Worm (Caenorhabditis elegans) whole organism, L2 larva: ENCODE measurements around the gene F15D4.4.

Source experiments
- C34F6.9 ChIP-seq: fragments of 150-350 bp; optimal IDR thresholded peaks from 2 replicates; lab custom pipeline; 2014; ENCODE audit warnings: missing biosample characterization, missing genetic modification characterization
- F13H6.1 ChIP-seq: sonication (generic microtip); optimal IDR thresholded peaks from 2 replicates; lab custom pipeline; 2016; ENCODE audit warnings: missing genetic modification characterization, missing compliant biosample characterization
- Y55F3AM.14 ChIP-seq: fragments of 200-800 bp; sonication (Bioruptor generic); optimal IDR thresholded peaks from 2 replicates; lab custom pipeline; 2018; ENCODE audit warnings: mild to moderate bottlenecking, missing genetic modification characterization, missing compliant biosample characterization
- blmp-1 ChIP-seq: sonication (generic microtip); optimal IDR thresholded peaks from 2 replicates; lab custom pipeline; 2017; ENCODE audit warnings: missing genetic modification characterization, mild to moderate bottlenecking, missing compliant biosample characterization, antibody characterized with exemption, moderate library complexity; ENCODE audit not compliant: insufficient read depth
- ceh-82 ChIP-seq: fragments of 150-350 bp; optimal IDR thresholded peaks from 2 replicates; lab custom pipeline; 2014; ENCODE audit warnings: missing biosample characterization, missing genetic modification characterization
- crh-2 ChIP-seq: sonication (generic microtip); optimal IDR thresholded peaks from 2 replicates; lab custom pipeline; 2017; ENCODE audit warnings: missing biosample characterization, missing genetic modification characterization
- egl-27 ChIP-seq: sonication (generic microtip); optimal IDR thresholded peaks from 3 replicates; lab custom pipeline; 2017; ENCODE audit warnings: missing biosample characterization, missing genetic modification reagents, missing genetic modification characterization
- elt-3 ChIP-seq: sonication (generic microtip); optimal IDR thresholded peaks from 2 replicates; lab custom pipeline; 2017; ENCODE audit warnings: missing biosample characterization, missing genetic modification characterization
- fos-1 ChIP-seq: fragments of 150-350 bp; optimal IDR thresholded peaks from 2 replicates; lab custom pipeline; 2014; ENCODE audit warnings: missing biosample characterization, missing genetic modification characterization
- gmeb-1 ChIP-seq: fragments of 150-350 bp; optimal IDR thresholded peaks from 2 replicates; lab custom pipeline; 2014; ENCODE audit warnings: missing biosample characterization, missing genetic modification characterization
- lin-11 ChIP-seq: fragments of 150-350 bp; sonication (generic microtip); optimal IDR thresholded peaks from 2 replicates; lab custom pipeline; 2014; ENCODE audit warnings: missing biosample characterization, missing genetic modification characterization, inconsistent platforms, mixed read lengths
- lin-13 ChIP-seq: fragments of 150-350 bp; optimal IDR thresholded peaks from 2 replicates; lab custom pipeline; 2014; ENCODE audit warnings: missing biosample characterization, missing genetic modification reagents, missing genetic modification characterization
- mdl-1 ChIP-seq, 2 experiments: fragments of 150-350 bp in 1 of 2; sonication (generic microtip) in 1 of 2; optimal IDR thresholded peaks; 2 replicates each; lab custom pipeline; 2017; ENCODE audit warnings: missing biosample characterization in 2 of 2, missing genetic modification characterization in 2 of 2
- nhr-11 ChIP-seq: fragments of 150-350 bp; optimal IDR thresholded peaks from 2 replicates; lab custom pipeline; 2014; ENCODE audit warnings: missing biosample characterization, missing genetic modification characterization
- nhr-129 ChIP-seq: fragments of 150-350 bp; optimal IDR thresholded peaks from 2 replicates; lab custom pipeline; 2014; ENCODE audit warnings: missing biosample characterization, missing genetic modification characterization
- nhr-21 ChIP-seq: fragments of 150-350 bp; optimal IDR thresholded peaks from 2 replicates; lab custom pipeline; 2014; ENCODE audit warnings: missing biosample characterization, missing genetic modification characterization
- nhr-23 ChIP-seq: fragments of 150-350 bp; optimal IDR thresholded peaks from 2 replicates; lab custom pipeline; 2014; ENCODE audit warnings: missing biosample characterization, missing genetic modification reagents, missing genetic modification characterization
- nhr-237 ChIP-seq: fragments of 150-350 bp; optimal IDR thresholded peaks from 2 replicates; lab custom pipeline; 2014; ENCODE audit warnings: missing biosample characterization, missing genetic modification characterization
- nhr-25 ChIP-seq: fragments of 150-350 bp; sonication (generic microtip); optimal IDR thresholded peaks from 3 replicates; lab custom pipeline; 2014; ENCODE audit warnings: missing biosample characterization, missing genetic modification characterization
- nhr-77 ChIP-seq: fragments of 150-350 bp; optimal IDR thresholded peaks from 2 replicates; lab custom pipeline; 2014; ENCODE audit warnings: missing biosample characterization, missing genetic modification characterization
- peb-1 ChIP-seq: fragments of 150-350 bp; optimal IDR thresholded peaks from 2 replicates; lab custom pipeline; 2014; ENCODE audit warnings: missing biosample characterization, missing genetic modification characterization
- sma-3 ChIP-seq: sonication (generic microtip); optimal IDR thresholded peaks from 2 replicates; lab custom pipeline; 2016; ENCODE audit warnings: missing genetic modification reagents, missing genetic modification characterization, missing compliant biosample characterization
- sma-9 ChIP-seq, 2 experiments: fragments of 150-350 bp in 1 of 2; sonication (generic microtip) in 1 of 2; optimal IDR thresholded peaks; 2 replicates each; lab custom pipeline; 2014 to 2016; ENCODE audit warnings: missing genetic modification characterization in 2 of 2, mild to moderate bottlenecking in 1 of 2, missing biosample characterization in 1 of 2, missing compliant biosample characterization in 1 of 2, missing genetic modification reagents in 1 of 2, moderate library complexity in 1 of 2
- snpc-4 ChIP-seq: fragments of 150-350 bp; optimal IDR thresholded peaks from 2 replicates; lab custom pipeline; 2014; ENCODE audit warnings: missing biosample characterization, missing genetic modification characterization
- unc-62 ChIP-seq: fragments of 150-350 bp; optimal IDR thresholded peaks from 2 replicates; lab custom pipeline; 2014; ENCODE audit warnings: missing biosample characterization, missing genetic modification reagents, missing genetic modification characterization
- ztf-11 ChIP-seq: sonication (generic microtip); optimal IDR thresholded peaks from 2 replicates; lab custom pipeline; 2017; ENCODE audit warnings: missing biosample characterization, missing genetic modification characterization

Gene F15D4.4

DNA sequence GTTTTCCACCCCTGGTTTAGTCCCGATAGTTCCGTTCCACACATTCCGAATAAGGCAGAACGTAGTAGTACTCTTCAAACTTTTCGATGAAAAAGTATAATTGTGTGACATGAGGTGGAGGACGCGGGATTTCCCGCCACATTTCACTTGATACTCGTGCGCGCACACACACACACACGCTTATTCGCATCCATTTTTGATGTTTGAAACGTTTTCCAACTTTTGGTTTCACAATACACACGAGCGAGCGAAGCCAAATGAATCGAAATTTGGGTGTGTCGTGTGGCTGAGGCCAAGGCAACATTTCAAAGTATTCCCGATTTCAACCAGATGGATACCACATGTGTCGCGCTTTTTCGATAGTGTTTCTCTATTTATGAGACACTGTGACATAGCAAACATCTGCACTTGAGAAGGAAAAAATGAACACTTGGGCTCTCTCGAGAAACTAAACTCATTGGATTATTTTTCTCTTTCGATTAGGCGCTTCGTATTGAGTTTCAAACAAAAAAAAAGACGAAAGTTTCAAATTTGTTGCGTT is 49.3 kb downstream of the F15D4.4 start:
- peak; percentile 14 for TF ChIP-seq sma-9 (GFP tag; optimal IDR thresholded peaks at IDR 0.05; lab: Kevin White, UChicago)
- TF ChIP-seq sma-9 (tag; optimal IDR thresholded peaks at IDR 0.05; lab: Kevin White, UChicago) = no peak
- peak; percentile 10 for TF ChIP-seq nhr-129 (tag; lab: Kevin White, UChicago)
- peak; percentile 27 for TF ChIP-seq F13H6.1 (tag; lab: Kevin White, UChicago)
- TF ChIP-seq nhr-25 (tag; lab: Kevin White, UChicago) = no peak
- no peak for TF ChIP-seq egl-27
- peak; percentile 5 for TF ChIP-seq blmp-1
- TF ChIP-seq, all 48 proteins: peak for 4

DNA sequence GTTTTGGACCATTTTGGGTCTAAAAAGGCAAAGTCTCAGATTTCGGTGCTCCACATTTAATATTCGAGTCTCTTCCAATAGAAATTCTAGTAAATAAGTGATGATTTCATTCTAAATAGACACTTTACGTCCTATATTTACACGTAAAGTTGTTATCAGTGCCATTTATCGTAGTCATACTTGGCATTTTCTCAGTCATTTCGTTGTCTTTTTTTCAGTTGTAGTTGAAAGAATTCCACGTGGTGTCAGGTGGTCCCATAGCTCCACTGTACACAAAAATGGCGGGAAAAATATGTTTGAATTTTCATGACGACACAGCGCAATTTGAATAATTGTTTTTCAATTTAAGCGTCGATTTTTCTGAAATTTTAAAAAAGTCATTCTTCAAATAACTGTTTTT is 52.5 kb downstream of the F15D4.4 start:
- TF ChIP-seq crh-2 (tag; lab: Kevin White, UChicago) (peak; percentile 77), gmeb-1 (tag; lab: Kevin White, UChicago) (peak; percentile 5), nhr-77 (tag; lab: Kevin White, UChicago) (no peak), sma-9 (GFP tag; optimal IDR thresholded peaks at IDR 0.05; lab: Kevin White, UChicago) (peak; percentile 11), sma-9 (tag; optimal IDR thresholded peaks at IDR 0.05; lab: Kevin White, UChicago) (no peak), nhr-129 (tag; lab: Kevin White, UChicago) (no peak), fos-1 (peak; percentile 72)
- TF ChIP-seq, all 48 proteins: peak for 4

- TF ChIP-seq lin-13 = no peak
- TF ChIP-seq snpc-4 (tag; lab: Kevin White, UChicago) = peak; percentile 4
- TF ChIP-seq F13H6.1 (tag; lab: Kevin White, UChicago) = peak; percentile 62
- no peak for TF ChIP-seq nhr-23 (tag; lab: Kevin White, UChicago)
- peak; percentile 4 for TF ChIP-seq Y55F3AM.14 (GFP tag; lab: Kevin White, UChicago)
- peak; percentile 16 for TF ChIP-seq C34F6.9 (tag; lab: Kevin White, UChicago)
- peak; percentile 36 for TF ChIP-seq nhr-21 (tag; lab: Kevin White, UChicago)
- peak; percentile 36 for TF ChIP-seq fos-1
- TF ChIP-seq lin-11 = no peak
- no peak for TF ChIP-seq ceh-82 (tag; lab: Kevin White, UChicago)
- TF ChIP-seq nhr-11 (tag; lab: Kevin White, UChicago) = no peak
- no peak for TF ChIP-seq peb-1 (tag; lab: Kevin White, UChicago)
- TF ChIP-seq crh-2 (tag; lab: Kevin White, UChicago) = peak; percentile 50
- TF ChIP-seq sma-9 (GFP tag; optimal IDR thresholded peaks at IDR 0.05; lab: Kevin White, UChicago) = peak; percentile 82
- no peak for TF ChIP-seq sma-9 (tag; optimal IDR thresholded peaks at IDR 0.05; lab: Kevin White, UChicago)
- TF ChIP-seq unc-62 (GFP tag; lab: Kevin White, UChicago) = no peak
- TF ChIP-seq mdl-1 (tag; optimal IDR thresholded peaks at IDR 0.05; lab: Kevin White, UChicago) = peak in 1 of 2 experiments; percentile 6
- TF ChIP-seq blmp-1 = no peak
- no peak for TF ChIP-seq nhr-237 (tag; lab: Kevin White, UChicago)
- TF ChIP-seq elt-3 (tag; lab: Kevin White, UChicago) = no peak
- TF ChIP-seq sma-3 (GFP tag; lab: Kevin White, UChicago) = peak; percentile 30
- peak; percentile 44 for TF ChIP-seq nhr-129 (tag; lab: Kevin White, UChicago)
- no peak for TF ChIP-seq ztf-11 (tag; lab: Kevin White, UChicago)
These were observed 53.6 kb downstream of the F15D4.4 start for ce11 chrII:13189363-13189762.
